Worm (Caenorhabditis elegans) whole organism, L3 larva: ENCODE measurements around the gene ssu-2.

Source experiments
- mdl-1 ChIP-seq: fragments of 150-350 bp; optimal IDR thresholded peaks from 2 replicates; lab custom pipeline; 2014; ENCODE audit warnings: missing biosample characterization, missing genetic modification characterization
- ztf-11 ChIP-seq: fragments of 150-350 bp; optimal IDR thresholded peaks from 2 replicates; lab custom pipeline; 2014; ENCODE audit warnings: missing biosample characterization, missing genetic modification characterization

DNA sequence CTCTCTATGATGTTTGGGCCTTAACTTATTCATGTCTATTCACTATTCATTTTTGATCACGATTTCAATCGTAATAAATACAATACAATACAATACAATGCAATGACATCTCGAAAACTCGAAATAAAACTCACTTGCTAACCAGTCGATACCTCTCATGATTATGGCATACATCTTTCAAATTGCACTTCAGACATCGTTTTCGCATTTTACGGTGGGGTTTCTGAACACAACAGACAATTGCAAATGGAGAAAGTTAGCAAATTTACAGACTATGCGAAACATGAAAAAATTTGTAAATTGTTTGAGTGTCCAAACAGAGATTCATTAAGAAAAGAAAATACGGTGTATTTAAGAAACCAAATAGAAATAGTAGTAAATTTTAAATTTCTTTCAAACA lies 22.4 kb downstream of the ssu-2 start, which contains the start of gene paqr-3:
- TF ChIP-seq mdl-1 (tag; lab: Kevin White, UChicago): no peak
- no peak for TF ChIP-seq ztf-11
